Worm (Caenorhabditis elegans) whole organism, young adult: ENCODE data around the gene ZK154.4.

ENCODE experiments used
- C17E4.6 ChIP-seq: fragments of 200-800 bp; sonication (Bioruptor generic); IDR thresholded peaks from 2 replicates; pipeline ENCODE4 v1.3.6; 2022; ENCODE audit warnings: missing genetic modification reagents, missing genetic modification characterization, missing compliant biosample characterization
- D2030.7 ChIP-seq: fragments of 200-800 bp; sonication (Bioruptor generic); IDR thresholded peaks from 2 replicates; pipeline ENCODE4 v1.3.6; 2022; ENCODE audit warnings: missing genetic modification reagents, missing genetic modification characterization, missing compliant biosample characterization
- F10E7.11 ChIP-seq: sonication (generic microtip); optimal IDR thresholded peaks from 2 replicates; lab custom pipeline; 2017; ENCODE audit warnings: mild to moderate bottlenecking, missing genetic modification characterization, moderate library complexity, missing compliant biosample characterization
- F37B4.10 ChIP-seq: fragments of 200-800 bp; sonication (Bioruptor generic); IDR thresholded peaks from 2 replicates; pipeline ENCODE4 v1.3.6; 2022; ENCODE audit warnings: missing genetic modification characterization, missing compliant biosample characterization
- F55B11.4 ChIP-seq: sonication (generic microtip); optimal IDR thresholded peaks from 2 replicates; lab custom pipeline; 2016; ENCODE audit warnings: missing compliant biosample characterization, missing genetic modification characterization, borderline replicate concordance; ENCODE audit not compliant: insufficient read depth
- F57C9.4 ChIP-seq: sonication (generic microtip); optimal IDR thresholded peaks from 2 replicates; lab custom pipeline; 2017; ENCODE audit warnings: mild to moderate bottlenecking, missing genetic modification characterization, missing compliant biosample characterization
- K11D2.4 ChIP-seq: fragments of 200-800 bp; sonication (Bioruptor generic); IDR thresholded peaks from 2 replicates; pipeline ENCODE4 v1.3.6; 2022; ENCODE audit warnings: missing genetic modification reagents, missing genetic modification characterization, missing compliant biosample characterization
- Y53F4B.3 ChIP-seq: fragments of 200-800 bp; sonication (Bioruptor generic); IDR thresholded peaks from 2 replicates; pipeline ENCODE4 v1.3.6; 2022; ENCODE audit warnings: missing genetic modification reagents, missing genetic modification characterization, missing compliant biosample characterization
- Y53G8AR.9 ChIP-seq: fragments of 200-800 bp; sonication (Bioruptor generic); conservative IDR thresholded peaks from 2 replicates; pipeline ENCODE4 v1.3.6; 2022; ENCODE audit warnings: missing genetic modification reagents, missing genetic modification characterization, missing compliant biosample characterization
- Y67H2A.10 ChIP-seq: fragments of 200-800 bp; sonication (Bioruptor generic); conservative IDR thresholded peaks from 2 replicates; pipeline ENCODE4 v1.3.6; 2022; ENCODE audit warnings: missing genetic modification reagents, missing genetic modification characterization, missing compliant biosample characterization
- Y95B8A.8 ChIP-seq: fragments of 200-800 bp; sonication (Bioruptor generic); IDR thresholded peaks from 2 replicates; pipeline ENCODE4 v1.3.6; 2022; ENCODE audit warnings: missing genetic modification reagents, missing genetic modification characterization, missing compliant biosample characterization
- ZK185.1 ChIP-seq: sonication (generic microtip); optimal IDR thresholded peaks from 2 replicates; lab custom pipeline; 2016; ENCODE audit warnings: mild to moderate bottlenecking, missing genetic modification characterization, missing compliant biosample characterization; ENCODE audit not compliant: poor library complexity, severe bottlenecking
- ama-1 ChIP-seq, 3 experiments: fragments of 150-350 bp in 1 of 3; sonication (generic microtip) in 2 of 3; optimal IDR thresholded peaks; 2 replicates each; lab custom pipeline; 2014 to 2018; ENCODE audit warnings: missing biosample characterization in 2 of 3, missing genetic modification characterization in 2 of 3, missing genetic modification reagents in 2 of 3
- attf-6 ChIP-seq: fragments of 200-800 bp; sonication (Bioruptor generic); IDR thresholded peaks from 2 replicates; pipeline ENCODE4 v1.3.6; 2022; ENCODE audit warnings: missing genetic modification reagents, missing genetic modification characterization, missing compliant biosample characterization
- bed-2 ChIP-seq: fragments of 200-800 bp; sonication (Bioruptor generic); IDR thresholded peaks from 2 replicates; pipeline ENCODE4 v1.3.6; 2022; ENCODE audit warnings: missing genetic modification reagents, missing genetic modification characterization, missing compliant biosample characterization
- ceh-100 ChIP-seq: fragments of 200-800 bp; sonication (Bioruptor generic); IDR thresholded peaks from 2 replicates; pipeline ENCODE4 v1.3.6; 2022; ENCODE audit warnings: missing genetic modification reagents, missing genetic modification characterization, missing compliant biosample characterization
- ceh-40 ChIP-seq: fragments of 200-800 bp; sonication (Bioruptor generic); IDR thresholded peaks from 2 replicates; pipeline ENCODE4 v1.3.6; 2022; ENCODE audit warnings: missing genetic modification characterization, missing compliant biosample characterization
- dpl-1 ChIP-seq: fragments of 150-350 bp; optimal IDR thresholded peaks from 2 replicates; lab custom pipeline; 2014; ENCODE audit warnings: missing biosample characterization, missing genetic modification reagents, missing genetic modification characterization
- ekl-4 ChIP-seq: fragments of 200-800 bp; sonication (Bioruptor generic); IDR thresholded peaks from 2 replicates; pipeline ENCODE4 v1.3.6; 2022; ENCODE audit warnings: missing genetic modification reagents, missing genetic modification characterization, missing compliant biosample characterization
- fkh-3 ChIP-seq: sonication (generic microtip); optimal IDR thresholded peaks from 2 replicates; lab custom pipeline; 2016; ENCODE audit warnings: mild to moderate bottlenecking, missing genetic modification characterization, missing compliant biosample characterization
- gei-17 ChIP-seq: fragments of 200-800 bp; sonication (Bioruptor generic); optimal IDR thresholded peaks from 2 replicates; lab custom pipeline; 2018; ENCODE audit warnings: mild to moderate bottlenecking, missing genetic modification characterization, missing compliant biosample characterization
- him-1 ChIP-seq: sonication (generic microtip); optimal IDR thresholded peaks from 2 replicates; lab custom pipeline; 2016; ENCODE audit warnings: missing genotype, missing genetic modification reagents, missing genetic modification characterization, missing compliant biosample characterization
- hrde-1 ChIP-seq: sonication (generic microtip); optimal IDR thresholded peaks from 2 replicates; lab custom pipeline; 2016; ENCODE audit warnings: missing genetic modification characterization, mild to moderate bottlenecking, missing compliant biosample characterization, moderate library complexity, missing genotype, missing genetic modification reagents, borderline replicate concordance
- lag-1 ChIP-seq: fragments of 200-800 bp; sonication (Bioruptor generic); IDR thresholded peaks from 2 replicates; pipeline ENCODE4 v1.3.6; 2022; ENCODE audit warnings: missing genetic modification reagents, missing genetic modification characterization, missing compliant biosample characterization
- let-607 ChIP-seq, 2 experiments: fragments of 200-800 bp in 1 of 2; sonication (Bioruptor generic) in 1 of 2; sonication (generic microtip) in 1 of 2; optimal IDR thresholded peaks; 2 replicates each; lab custom pipeline; 2016 to 2018; ENCODE audit warnings: mild to moderate bottlenecking in 2 of 2, missing compliant biosample characterization in 2 of 2, missing genetic modification characterization in 2 of 2, moderate library complexity in 2 of 2, missing genotype in 1 of 2
- lin-35 ChIP-seq, 3 experiments: fragments of 150-350 bp in 2 of 3; sonication (generic microtip) in 1 of 3; optimal IDR thresholded peaks; 2 replicates each; lab custom pipeline; 2014 to 2018; ENCODE audit warnings: missing biosample characterization in 3 of 3, missing genetic modification characterization in 3 of 3, missing genetic modification reagents in 3 of 3
- lir-1 ChIP-seq: fragments of 200-800 bp; sonication (Bioruptor generic); conservative IDR thresholded peaks from 2 replicates; pipeline ENCODE4 v1.3.6; 2022; ENCODE audit warnings: missing genetic modification reagents, missing genetic modification characterization, missing compliant biosample characterization
- madf-6 ChIP-seq: fragments of 200-800 bp; sonication (Bioruptor generic); IDR thresholded peaks from 2 replicates; pipeline ENCODE4 v1.3.6; 2022; ENCODE audit warnings: missing genetic modification reagents, missing genetic modification characterization, missing compliant biosample characterization
- nhr-120 ChIP-seq: fragments of 200-800 bp; sonication (Bioruptor generic); IDR thresholded peaks from 2 replicates; pipeline ENCODE4 v1.3.6; 2022; ENCODE audit warnings: missing genetic modification characterization, missing compliant biosample characterization
- nhr-80 ChIP-seq: sonication (generic microtip); optimal IDR thresholded peaks from 2 replicates; lab custom pipeline; 2016; ENCODE audit warnings: missing genetic modification characterization, missing compliant biosample characterization
- nhr-90 ChIP-seq: sonication (generic microtip); optimal IDR thresholded peaks from 2 replicates; lab custom pipeline; 2016; ENCODE audit warnings: missing genotype, mild to moderate bottlenecking, missing genetic modification characterization, missing compliant biosample characterization
- pbrm-1 ChIP-seq: fragments of 200-800 bp; sonication (Bioruptor generic); IDR thresholded peaks from 2 replicates; pipeline ENCODE4 v1.3.6; 2022; ENCODE audit warnings: missing genetic modification reagents, missing genetic modification characterization, missing compliant biosample characterization
- rcor-1 ChIP-seq: fragments of 200-800 bp; sonication (Bioruptor generic); IDR thresholded peaks from 2 replicates; pipeline ENCODE4 v1.3.6; 2022; ENCODE audit warnings: missing genetic modification reagents, missing genetic modification characterization, missing compliant biosample characterization
- repo-1 ChIP-seq: sonication (generic microtip); optimal IDR thresholded peaks from 2 replicates; lab custom pipeline; 2017; ENCODE audit warnings: mild to moderate bottlenecking, missing genetic modification characterization, missing compliant biosample characterization
- sdz-38 ChIP-seq: sonication (generic microtip); optimal IDR thresholded peaks from 2 replicates; lab custom pipeline; 2016; ENCODE audit warnings: missing genotype, missing genetic modification characterization, missing compliant biosample characterization
- snpc-1.1 ChIP-seq: sonication (generic microtip); optimal IDR thresholded peaks from 2 replicates; lab custom pipeline; 2017; ENCODE audit warnings: missing genetic modification characterization, mild to moderate bottlenecking, missing compliant biosample characterization, antibody characterized with exemption, moderate library complexity, missing genotype, missing genetic modification reagents; ENCODE audit not compliant: insufficient read depth
- xnd-1 ChIP-seq: sonication (generic microtip); optimal IDR thresholded peaks from 2 replicates; lab custom pipeline; 2016; ENCODE audit warnings: missing genotype, missing genetic modification reagents, missing genetic modification characterization, missing compliant biosample characterization
- zim-3 ChIP-seq: sonication (generic microtip); optimal IDR thresholded peaks from 2 replicates; lab custom pipeline; 2017; ENCODE audit warnings: mild to moderate bottlenecking, missing genetic modification characterization, moderate library complexity, missing compliant biosample characterization
- ztf-25 ChIP-seq: fragments of 200-800 bp; sonication (Bioruptor generic); IDR thresholded peaks from 2 replicates; pipeline ENCODE4 v1.3.6; 2022; ENCODE audit warnings: missing genetic modification reagents, missing genetic modification characterization, missing compliant biosample characterization

Gene ZK154.4

DNA sequence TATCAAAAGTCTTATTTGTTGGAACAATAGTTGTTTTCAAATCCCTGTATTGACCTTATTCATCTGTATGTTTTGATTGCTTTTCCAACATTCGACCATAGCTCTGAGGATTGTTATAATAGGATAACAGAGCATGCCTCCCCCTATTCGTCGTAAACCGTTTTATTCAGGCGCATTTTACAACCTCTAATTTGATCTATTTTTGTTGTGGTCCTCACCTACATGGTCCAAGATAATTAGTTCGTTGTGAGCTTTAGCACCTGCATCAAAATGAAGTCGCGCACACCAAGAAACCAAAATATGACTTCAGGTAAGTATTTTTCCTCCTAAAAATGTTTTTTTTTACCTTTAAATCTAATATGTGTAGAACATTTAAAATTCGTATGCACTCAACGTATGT lies 29.4 kb downstream of the ZK154.4 start, which contains the start of gene deg-1:
TSS of gene deg-1 (plus strand) at position 301 of the 400 bp plus-strand sequence.
- TF ChIP-seq rcor-1 (GFP tag; lab: Robert Waterston, UW) (no peak), F10E7.11 (tag; lab: Kevin White, UChicago) (no peak), lir-1 (GFP tag; lab: Robert Waterston, UW) (no peak), F57C9.4 (no peak), bed-2 (no peak), lin-35 (GFP tag; optimal IDR thresholded peaks at IDR 0.05; lab: Kevin White, UChicago) (no peak), zim-3 (tag; lab: Kevin White, UChicago) (no peak), Y53F4B.3 (no peak), F37B4.10 (GFP tag; lab: Robert Waterston, UW) (no peak), ztf-25 (GFP tag; lab: Robert Waterston, UW) (no peak), ZK185.1 (tag; lab: Kevin White, UChicago) (no peak), snpc-1.1 (tag; lab: Kevin White, UChicago) (no peak), sdz-38 (tag; lab: Kevin White, UChicago) (no peak), him-1 (tag; lab: Kevin White, UChicago) (no peak)

DNA sequence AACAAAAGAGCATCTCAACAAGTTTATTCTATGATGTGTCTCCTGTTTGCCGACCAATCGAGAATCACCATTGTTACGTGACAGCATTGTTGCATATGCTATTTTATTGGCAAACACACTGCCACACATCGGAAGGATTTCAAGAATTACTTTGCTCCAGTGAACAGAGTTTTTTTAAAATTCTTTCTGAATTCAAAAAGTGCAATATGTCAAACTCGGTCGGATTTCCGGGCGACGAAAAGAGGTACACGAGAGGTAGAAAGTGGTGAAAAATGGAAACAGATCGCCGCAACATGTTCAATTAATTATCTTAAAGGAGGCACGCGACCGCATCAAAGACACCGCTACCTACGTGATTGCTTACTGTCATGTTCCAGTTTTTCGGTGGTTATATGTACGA lies 32.1 kb downstream of the ZK154.4 start:
- TF ChIP-seq Y95B8A.8 (GFP tag; lab: Robert Waterston, UW): no peak
- no peak for TF ChIP-seq ama-1 (optimal IDR thresholded peaks at IDR 0.05; lab: Kevin White, UChicago)
- TF ChIP-seq ama-1 (GFP tag; optimal IDR thresholded peaks at IDR 0.05; lab: Kevin White, UChicago): no peak
- no peak for TF ChIP-seq nhr-90 (tag; lab: Kevin White, UChicago)
- no peak for TF ChIP-seq D2030.7 (GFP tag; lab: Robert Waterston, UW)
- no peak for TF ChIP-seq lin-35 (GFP tag; optimal IDR thresholded peaks at IDR 0.05; lab: Kevin White, UChicago)
- no peak for TF ChIP-seq zim-3 (tag; lab: Kevin White, UChicago)
- no peak for TF ChIP-seq attf-6 (GFP tag; lab: Robert Waterston, UW)
- no peak for TF ChIP-seq fkh-3 (tag; lab: Kevin White, UChicago)
- TF ChIP-seq F55B11.4 (tag; lab: Kevin White, UChicago): no peak
- no peak for TF ChIP-seq ceh-100 (GFP tag; lab: Robert Waterston, UW)
- no peak for TF ChIP-seq nhr-80 (tag; lab: Kevin White, UChicago)
- TF ChIP-seq ceh-40 (GFP tag; lab: Robert Waterston, UW): no peak

DNA sequence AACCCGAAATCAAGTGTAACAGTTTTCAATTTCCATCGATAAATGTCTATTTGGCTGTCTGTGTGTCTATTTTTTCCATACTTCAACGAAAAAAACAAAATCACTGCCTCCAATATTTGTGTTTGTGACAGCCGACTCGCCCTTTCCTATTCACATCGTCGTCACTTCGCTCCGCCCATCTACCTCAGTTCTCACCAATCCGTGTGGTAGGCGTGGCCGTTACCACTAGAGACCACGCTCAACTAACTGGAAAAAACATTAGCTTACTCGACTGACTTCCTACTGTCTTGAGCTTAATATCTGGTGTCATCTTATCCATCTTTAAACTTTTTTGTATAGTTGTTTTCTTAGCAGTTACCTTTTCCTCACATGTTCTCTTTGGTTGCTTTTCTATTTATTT lies 36.8 kb downstream of the ZK154.4 start:
- TF ChIP-seq let-607 (tag; optimal IDR thresholded peaks at IDR 0.05; lab: Kevin White, UChicago): no peak
- TF ChIP-seq ekl-4 (GFP tag; lab: Robert Waterston, UW): no peak
- no peak for TF ChIP-seq pbrm-1 (GFP tag; lab: Robert Waterston, UW)
- no peak for TF ChIP-seq repo-1 (tag; lab: Kevin White, UChicago)
- TF ChIP-seq lir-1 (GFP tag; lab: Robert Waterston, UW): no peak
- TF ChIP-seq fkh-3 (tag; lab: Kevin White, UChicago): no peak
- no peak for TF ChIP-seq C17E4.6 (GFP tag; lab: Robert Waterston, UW)
- no peak for TF ChIP-seq K11D2.4
- TF ChIP-seq hrde-1 (tag; lab: Kevin White, UChicago): no peak
- no peak for TF ChIP-seq gei-17 (GFP tag; lab: Kevin White, UChicago)
- TF ChIP-seq xnd-1 (tag; lab: Kevin White, UChicago): no peak
- TF ChIP-seq zim-3 (tag; lab: Kevin White, UChicago): no peak
- no peak for TF ChIP-seq lag-1 (GFP tag; lab: Robert Waterston, UW)
- no peak for TF ChIP-seq Y53G8AR.9 (GFP tag; lab: Robert Waterston, UW)
- no peak for TF ChIP-seq dpl-1 (GFP tag; lab: Kevin White, UChicago)
- TF ChIP-seq nhr-120 (GFP tag; lab: Robert Waterston, UW): no peak
- TF ChIP-seq nhr-80 (tag; lab: Kevin White, UChicago): no peak
- TF ChIP-seq madf-6 (GFP tag; lab: Robert Waterston, UW): no peak
- TF ChIP-seq Y67H2A.10: no peak
- TF ChIP-seq nhr-90 (tag; lab: Kevin White, UChicago): no peak
